Fruit fly (Drosophila melanogaster) whole organism, embryonic: ENCODE measurements around the gene CG34429.

Experiments
- Aef1 ChIP-seq: fragments of 200-800 bp; sonication (Bioruptor generic); IDR thresholded peaks from 3 replicates; pipeline ENCODE4 v1.3.6; 2022; ENCODE audit warnings: missing biosample characterization, missing genetic modification characterization
- CG1024 ChIP-seq: fragments of 200-800 bp; sonication (Bioruptor generic); IDR thresholded peaks from 2 replicates; pipeline ENCODE4 v1.3.6; 2022; ENCODE audit warnings: missing biosample characterization, missing genetic modification characterization
- CG11504 ChIP-seq: fragments of 200-800 bp; sonication (Bioruptor generic); optimal IDR thresholded peaks from 3 replicates; lab custom pipeline; 2019; ENCODE audit warnings: missing biosample characterization, mild to moderate bottlenecking, missing genetic modification characterization, moderate library complexity
- CG13775 ChIP-seq: fragments of 200-800 bp; sonication (Bioruptor generic); optimal IDR thresholded peaks from 3 replicates; lab custom pipeline; 2017; ENCODE audit warnings: missing biosample characterization, mild to moderate bottlenecking, missing genetic modification characterization
- CG14710 ChIP-seq: fragments of 200-800 bp; sonication (Bioruptor generic); optimal IDR thresholded peaks from 3 replicates; lab custom pipeline; 2019; ENCODE audit warnings: missing biosample characterization, mild to moderate bottlenecking, missing genetic modification characterization, moderate library complexity
- CG15073 ChIP-seq: fragments of 200-800 bp; sonication (Bioruptor generic); optimal IDR thresholded peaks from 2 replicates; lab custom pipeline; 2016; ENCODE audit warnings: missing biosample characterization, missing genetic modification characterization
- CG15514 ChIP-seq: fragments of 200-800 bp; sonication (Bioruptor generic); optimal IDR thresholded peaks from 3 replicates; lab custom pipeline; 2017; ENCODE audit warnings: missing biosample characterization, missing genetic modification characterization, mild to moderate bottlenecking, moderate library complexity, missing genetic modification reagents
- CG16815 ChIP-seq: fragments of 200-800 bp; sonication (Bioruptor generic); optimal IDR thresholded peaks from 3 replicates; lab custom pipeline; 2017; ENCODE audit warnings: missing biosample characterization, mild to moderate bottlenecking, missing genetic modification characterization
- CG17568 ChIP-seq: fragments of 200-800 bp; sonication (Bioruptor generic); optimal IDR thresholded peaks from 2 replicates; lab custom pipeline; 2018; ENCODE audit warnings: missing biosample characterization, mild to moderate bottlenecking, missing genetic modification characterization, moderate library complexity
- CG1832 ChIP-seq: fragments of 200-800 bp; sonication (Bioruptor generic); optimal IDR thresholded peaks from 2 replicates; lab custom pipeline; 2017; ENCODE audit warnings: missing biosample characterization, mild to moderate bottlenecking, missing genetic modification characterization, inconsistent platforms
- CG30403 ChIP-seq: fragments of 200-800 bp; sonication (Bioruptor generic); optimal IDR thresholded peaks from 3 replicates; lab custom pipeline; 2016; ENCODE audit warnings: missing biosample characterization, missing genetic modification characterization
- CG34422 ChIP-seq: fragments of 200-800 bp; sonication (Bioruptor generic); IDR thresholded peaks from 3 replicates; pipeline ENCODE4 v1.3.6; 2022; ENCODE audit warnings: missing biosample characterization, missing genetic modification characterization
- CG43689 ChIP-seq: fragments of 200-800 bp; sonication (Bioruptor generic); IDR thresholded peaks from 2 replicates; pipeline ENCODE4 v1.3.6; 2022; ENCODE audit warnings: missing biosample characterization, missing genetic modification characterization
- CG4424 ChIP-seq: fragments of 200-800 bp; sonication (Bioruptor generic); optimal IDR thresholded peaks from 3 replicates; lab custom pipeline; 2016; ENCODE audit warnings: missing biosample characterization, missing genetic modification characterization
- CG4730 ChIP-seq: fragments of 200-800 bp; sonication (Bioruptor generic); IDR thresholded peaks from 2 replicates; pipeline ENCODE4 v1.3.6; 2022; ENCODE audit warnings: missing biosample characterization, missing genetic modification characterization
- CG6654 ChIP-seq: fragments of 200-800 bp; sonication (Bioruptor generic); optimal IDR thresholded peaks from 2 replicates; lab custom pipeline; 2017; ENCODE audit warnings: missing biosample characterization, mild to moderate bottlenecking, missing genetic modification characterization
- CG7786 ChIP-seq: fragments of 200-800 bp; sonication (Bioruptor generic); optimal IDR thresholded peaks from 2 replicates; lab custom pipeline; 2016; ENCODE audit warnings: missing biosample characterization, missing genetic modification characterization
- CG8089 ChIP-seq: fragments of 200-800 bp; sonication (Bioruptor generic); optimal IDR thresholded peaks from 3 replicates; lab custom pipeline; 2016; ENCODE audit warnings: missing biosample characterization, missing genetic modification characterization
- CG9215 ChIP-seq: fragments of 200-800 bp; sonication (Bioruptor generic); IDR thresholded peaks from 2 replicates; pipeline ENCODE4 v1.3.6; 2022; ENCODE audit warnings: missing biosample characterization, missing genetic modification characterization
- CHES-1-like ChIP-seq: fragments of 200-800 bp; sonication (Bioruptor generic); optimal IDR thresholded peaks from 2 replicates; lab custom pipeline; 2016; ENCODE audit warnings: missing biosample characterization, missing genetic modification characterization
- Dfd ChIP-seq, 2 experiments: fragments of >200 bp; optimal IDR thresholded peaks; 2 replicates each; lab custom pipeline; 2017; ENCODE audit warnings: missing biosample characterization in 2 of 2, missing genetic modification characterization in 2 of 2
- Ets97D ChIP-seq: fragments of 200-800 bp; sonication (Bioruptor generic); optimal IDR thresholded peaks from 3 replicates; lab custom pipeline; 2016; ENCODE audit warnings: missing biosample characterization, missing genetic modification characterization
- HLHmδ ChIP-seq: fragments of 200-800 bp; sonication (Bioruptor generic); optimal IDR thresholded peaks from 2 replicates; lab custom pipeline; 2018; ENCODE audit warnings: missing biosample characterization, mild to moderate bottlenecking, missing genetic modification characterization, moderate library complexity
- Hand ChIP-seq: fragments of 200-800 bp; sonication (Bioruptor generic); optimal IDR thresholded peaks from 2 replicates; lab custom pipeline; 2017; ENCODE audit warnings: mild to moderate bottlenecking, missing biosample characterization, missing genetic modification reagents, missing genetic modification characterization
- Hr51 ChIP-seq, 2 experiments: fragments of 200-800 bp; sonication (Bioruptor generic); optimal IDR thresholded peaks; 2 replicates in 1 of 2; 3 replicates in 1 of 2; lab custom pipeline; 2016 to 2018; ENCODE audit warnings: missing biosample characterization in 2 of 2, missing genetic modification characterization in 2 of 2, mild to moderate bottlenecking in 1 of 2, moderate library complexity in 1 of 2
- MESR4 ChIP-seq: fragments of 200-800 bp; sonication (Bioruptor generic); optimal IDR thresholded peaks from 2 replicates; lab custom pipeline; 2018; ENCODE audit warnings: missing biosample characterization, mild to moderate bottlenecking, missing genetic modification characterization, moderate library complexity
- Med ChIP-seq: fragments of 200-800 bp; sonication (Bioruptor generic); peaks from one replicate; lab custom pipeline; 2016; ENCODE audit warnings: missing biosample characterization, missing genetic modification characterization, mild to moderate bottlenecking, inconsistent platforms, moderate library complexity
- Meics ChIP-seq: fragments of 200-800 bp; sonication (Bioruptor generic); optimal IDR thresholded peaks from 2 replicates; lab custom pipeline; 2017; ENCODE audit warnings: missing biosample characterization, mild to moderate bottlenecking, missing genetic modification characterization
- Mrtf ChIP-seq: fragments of 200-800 bp; sonication (Bioruptor generic); IDR thresholded peaks from 3 replicates; pipeline ENCODE4 v1.3.6; 2022; ENCODE audit warnings: missing biosample characterization, missing genetic modification characterization
- Neu2 ChIP-seq: fragments of 200-800 bp; sonication (Bioruptor generic); optimal IDR thresholded peaks from 3 replicates; lab custom pipeline; 2016; ENCODE audit warnings: missing biosample characterization, missing genetic modification characterization, borderline replicate concordance
- Sox100B ChIP-seq: fragments of 200-800 bp; sonication (Bioruptor generic); optimal IDR thresholded peaks from 3 replicates; lab custom pipeline; 2018; ENCODE audit warnings: missing biosample characterization, mild to moderate bottlenecking, missing genetic modification characterization
- Ssrp ChIP-seq: fragments of 200-800 bp; sonication (Bioruptor generic); optimal IDR thresholded peaks from 2 replicates; lab custom pipeline; 2018; ENCODE audit warnings: missing biosample characterization, mild to moderate bottlenecking, missing genetic modification characterization, moderate library complexity
- ac ChIP-seq: fragments of 200-800 bp; sonication (Bioruptor generic); optimal IDR thresholded peaks from 3 replicates; lab custom pipeline; 2017; ENCODE audit warnings: missing biosample characterization, mild to moderate bottlenecking, missing genetic modification characterization
- dati ChIP-seq: fragments of 200-800 bp; sonication (Bioruptor generic); IDR thresholded peaks from 2 replicates; pipeline ENCODE4 v1.3.6; 2022; ENCODE audit warnings: missing biosample characterization, missing genetic modification characterization
- esg ChIP-seq: fragments of 200-800 bp; sonication (Bioruptor generic); conservative IDR thresholded peaks from 2 replicates; pipeline ENCODE4 v1.3.6; 2022; ENCODE audit warnings: missing biosample characterization, missing genetic modification characterization
- gt ChIP-seq: fragments of 200-800 bp; sonication (Bioruptor generic); IDR thresholded peaks from 2 replicates; pipeline ENCODE4 v1.3.6; 2022; ENCODE audit warnings: missing biosample characterization, missing genetic modification characterization
- ham ChIP-seq: fragments of 200-800 bp; sonication (Bioruptor generic); IDR thresholded peaks from 2 replicates; pipeline ENCODE4 v1.3.6; 2022; ENCODE audit warnings: missing biosample characterization, missing genetic modification characterization
- inv ChIP-seq: fragments of 200-800 bp; sonication (Bioruptor generic); IDR thresholded peaks from 2 replicates; pipeline ENCODE4 v1.3.6; 2022; ENCODE audit warnings: missing biosample characterization, missing genetic modification characterization; ENCODE audit not compliant: partially characterized antibody
- jing ChIP-seq: fragments of 200-800 bp; sonication (Bioruptor generic); optimal IDR thresholded peaks from 2 replicates; lab custom pipeline; 2018; ENCODE audit warnings: missing biosample characterization, mild to moderate bottlenecking, missing genetic modification characterization
- nom ChIP-seq: fragments of 200-800 bp; sonication (Bioruptor generic); optimal IDR thresholded peaks from 2 replicates; lab custom pipeline; 2017; ENCODE audit warnings: missing biosample characterization, missing genetic modification characterization, mild to moderate bottlenecking, moderate library complexity, missing genetic modification reagents
- peb ChIP-seq: fragments of 200-800 bp; sonication (Bioruptor generic); IDR thresholded peaks from 2 replicates; pipeline ENCODE4 v1.3.6; 2022; ENCODE audit warnings: missing biosample characterization, missing genetic modification characterization
- pfk ChIP-seq: fragments of 200-800 bp; sonication (Bioruptor generic); optimal IDR thresholded peaks from 2 replicates; lab custom pipeline; 2018; ENCODE audit warnings: missing biosample characterization, mild to moderate bottlenecking, missing genetic modification characterization, moderate library complexity
- rib ChIP-seq: fragments of 200-800 bp; sonication (Bioruptor generic); IDR thresholded peaks from 2 replicates; pipeline ENCODE4 v1.3.6; 2022; ENCODE audit warnings: missing biosample characterization, missing genetic modification characterization
- sd ChIP-seq: fragments of 200-800 bp; sonication (Bioruptor generic); optimal IDR thresholded peaks from 3 replicates; lab custom pipeline; 2018; ENCODE audit warnings: missing biosample characterization, mild to moderate bottlenecking, missing genetic modification characterization, moderate library complexity
- slp2 ChIP-seq: fragments of 200-800 bp; sonication (Bioruptor generic); optimal IDR thresholded peaks from 2 replicates; lab custom pipeline; 2016; ENCODE audit warnings: missing biosample characterization, missing genetic modification characterization
- stc ChIP-seq: fragments of 200-800 bp; sonication (Bioruptor generic); IDR thresholded peaks from 2 replicates; pipeline ENCODE4 v1.3.6; 2022; ENCODE audit warnings: missing biosample characterization, missing genetic modification characterization
- sug ChIP-seq: fragments of 200-800 bp; optimal IDR thresholded peaks from 2 replicates; lab custom pipeline; 2019; ENCODE audit warnings: missing biosample characterization, mild to moderate bottlenecking, missing genetic modification characterization, moderate library complexity
- tio ChIP-seq: fragments of 200-800 bp; sonication (Bioruptor generic); optimal IDR thresholded peaks from 2 replicates; lab custom pipeline; 2017; ENCODE audit warnings: missing biosample characterization, missing genetic modification characterization, inconsistent platforms
- tup ChIP-seq: fragments of 200-800 bp; sonication (Bioruptor generic); optimal IDR thresholded peaks from 2 replicates; lab custom pipeline; 2016; ENCODE audit warnings: missing biosample characterization, mild to moderate bottlenecking, missing genetic modification characterization, moderate library complexity
- wor ChIP-seq: fragments of 200-800 bp; sonication (Bioruptor generic); IDR thresholded peaks from 2 replicates; pipeline ENCODE4 v1.3.6; 2022; ENCODE audit warnings: missing biosample characterization, missing genetic modification characterization

The CG34429 gene

DNA sequence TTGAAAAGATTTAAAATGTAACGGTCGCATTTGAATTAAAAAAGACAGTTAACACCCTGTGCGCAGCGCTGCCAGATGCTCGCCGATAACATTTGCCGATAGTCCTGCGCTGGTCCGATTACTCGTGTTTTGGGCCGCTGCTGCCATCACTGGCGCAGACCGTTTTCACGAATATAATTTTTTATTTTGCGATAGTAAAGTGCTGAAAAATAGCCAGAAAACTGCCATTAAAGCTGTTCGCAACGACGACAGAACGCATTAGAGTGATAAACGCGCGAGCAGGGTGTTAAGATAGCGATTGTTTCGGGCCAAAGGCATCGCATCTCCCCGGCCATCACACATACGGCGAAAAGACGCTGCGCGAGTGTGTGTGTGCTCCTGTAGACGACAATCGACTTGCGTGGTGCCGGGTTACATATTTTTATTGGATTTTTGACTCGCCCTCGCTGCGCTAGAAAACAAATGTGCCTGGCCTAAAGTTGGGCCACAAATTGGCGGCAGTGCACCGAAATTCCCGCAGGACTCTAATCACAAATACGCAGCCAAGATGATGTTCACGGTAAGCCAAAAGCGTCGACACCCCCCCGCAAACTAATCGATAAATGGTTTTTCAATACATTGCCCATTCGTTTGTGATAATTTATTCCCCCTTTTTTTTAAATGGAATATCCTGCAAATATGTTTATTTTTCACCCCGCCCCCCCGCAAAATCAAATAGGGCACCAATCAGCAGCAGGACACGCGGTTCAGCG lies 26.0 kb upstream of the CG34429 start, which contains the start of gene Srrm1 (continued):
- TF ChIP-seq Sox100B (GFP tag; lab: Kevin White, UChicago) (no peak), CG4424 (peak; percentile 26), wor (GFP tag; lab: Robert Waterston, UW) (no peak), Ets97D (GFP tag; lab: Kevin White, UChicago) (peak; percentile 75), CG1832 (GFP tag; lab: Kevin White, UChicago) (no peak), Dfd (GFP tag; optimal IDR thresholded peaks at IDR 0.05; lab: Kevin White, UChicago) (no peak), CG13775 (GFP tag; lab: Kevin White, UChicago) (no peak), tup (GFP tag; lab: Kevin White, UChicago) (no peak), Med (peak; percentile 94), sug (tag; lab: Kevin White, UChicago) (peak; percentile 83), CG16815 (no peak), inv (peak; percentile 92), CG11504 (peak; percentile 20), Neu2 (GFP tag; lab: Kevin White, UChicago) (peak; percentile 33), Meics (GFP tag; lab: Kevin White, UChicago) (no peak), Hr51 (GFP tag; optimal IDR thresholded peaks at IDR 0.05; lab: Kevin White, UChicago) (peak in 1 of 2 experiments; percentile 48), CG6654 (no peak), CHES-1-like (GFP tag; lab: Kevin White, UChicago) (peak; percentile 82), slp2 (GFP tag; lab: Kevin White, UChicago) (peak; percentile 6), CG7786 (GFP tag; lab: Kevin White, UChicago) (peak; percentile 42), CG15073 (GFP tag; lab: Kevin White, UChicago) (no peak), Aef1 (GFP tag; lab: Robert Waterston, UW) (no peak), peb (GFP tag; lab: Robert Waterston, UW) (no peak), CG34422 (peak; percentile 54; the same call in 2 of the 3 replicates), sd (tag; lab: Kevin White, UChicago) (no peak), CG43689 (GFP tag; lab: Robert Waterston, UW) (no peak), Mrtf (no peak), CG30403 (peak; percentile 59), HLHmδ (GFP tag; lab: Kevin White, UChicago) (no peak), tio (GFP tag; lab: Kevin White, UChicago) (no peak), CG8089 (GFP tag; lab: Kevin White, UChicago) (no peak), Ssrp (tag; lab: Kevin White, UChicago) (no peak), gt (GFP tag; lab: Robert Waterston, UW) (no peak), ham (GFP tag; lab: Robert Waterston, UW) (no peak), esg (GFP tag; lab: Robert Waterston, UW) (no peak), pfk (GFP tag; lab: Kevin White, UChicago) (peak; percentile 25), CG15514 (peak; percentile 60), MESR4 (GFP tag; lab: Kevin White, UChicago) (peak; percentile 88), dati (no peak), CG1024 (GFP tag; lab: Robert Waterston, UW) (no peak), ac (GFP tag; lab: Kevin White, UChicago) (no peak), stc (GFP tag; lab: Robert Waterston, UW) (no peak), CG17568 (no peak), nom (GFP tag; lab: Kevin White, UChicago) (no peak), jing (GFP tag; lab: Kevin White, UChicago) (no peak), rib (no peak), CG9215 (peak; percentile 29; the same call in 1 of the 2 replicates), Hand (no peak), CG14710 (tag; lab: Kevin White, UChicago) (peak; percentile 65), CG4730 (no peak)
